Worm (Caenorhabditis elegans) whole organism, mixed stage, embryonic: ENCODE data around the gene abcf-1.

ENCODE experiments used
- M03D4.4 ChIP-seq: sonication (generic microtip); optimal IDR thresholded peaks from 2 replicates; lab custom pipeline; 2017; ENCODE audit warnings: mild to moderate bottlenecking, missing genetic modification characterization, missing compliant biosample characterization
- blmp-1 ChIP-seq: fragments of 150-350 bp; optimal IDR thresholded peaks from 2 replicates; lab custom pipeline; 2014; ENCODE audit warnings: missing biosample characterization, missing genetic modification characterization
- ceh-39 ChIP-seq: fragments of 150-350 bp; optimal IDR thresholded peaks from 2 replicates; lab custom pipeline; 2014; ENCODE audit warnings: missing biosample characterization, missing genetic modification characterization
- ceh-43 ChIP-seq: fragments of 200-800 bp; sonication (Bioruptor generic); optimal IDR thresholded peaks from 2 replicates; lab custom pipeline; 2018; ENCODE audit warnings: mild to moderate bottlenecking, missing genetic modification characterization, moderate library complexity, missing compliant biosample characterization
- ces-1 ChIP-seq: fragments of 150-350 bp; optimal IDR thresholded peaks from 2 replicates; lab custom pipeline; 2014; ENCODE audit warnings: missing biosample characterization, missing genetic modification reagents, missing genetic modification characterization
- drap-1 ChIP-seq: fragments of 200-800 bp; sonication (Bioruptor generic); optimal IDR thresholded peaks from 3 replicates; lab custom pipeline; 2018; ENCODE audit warnings: mild to moderate bottlenecking, missing genetic modification characterization, missing compliant biosample characterization
- elt-1 ChIP-seq: sonication (generic microtip); optimal IDR thresholded peaks from 2 replicates; lab custom pipeline; 2017; ENCODE audit warnings: missing genetic modification characterization, mild to moderate bottlenecking, missing compliant biosample characterization, antibody characterized with exemption, moderate library complexity, borderline replicate concordance; ENCODE audit not compliant: insufficient read depth
- elt-3 ChIP-seq: fragments of 150-350 bp; optimal IDR thresholded peaks from 2 replicates; lab custom pipeline; 2014; ENCODE audit warnings: missing biosample characterization, missing genetic modification characterization
- flh-1 ChIP-seq: fragments of 200-800 bp; sonication (Bioruptor generic); optimal IDR thresholded peaks from 2 replicates; lab custom pipeline; 2018; ENCODE audit warnings: mild to moderate bottlenecking, missing genetic modification characterization, moderate library complexity, missing compliant biosample characterization
- ham-2 ChIP-seq: fragments of 200-800 bp; sonication (Bioruptor generic); optimal IDR thresholded peaks from 2 replicates; lab custom pipeline; 2018; ENCODE audit warnings: mild to moderate bottlenecking, missing genetic modification characterization, missing compliant biosample characterization
- lin-13 ChIP-seq: fragments of 150-350 bp; optimal IDR thresholded peaks from 2 replicates; lab custom pipeline; 2014; ENCODE audit warnings: missing biosample characterization, missing genetic modification characterization
- lin-32 ChIP-seq: fragments of 200-800 bp; sonication (Bioruptor generic); optimal IDR thresholded peaks from 2 replicates; lab custom pipeline; 2018; ENCODE audit warnings: mild to moderate bottlenecking, missing genetic modification characterization, missing compliant biosample characterization
- lsy-2 ChIP-seq: fragments of 150-350 bp; optimal IDR thresholded peaks from 2 replicates; lab custom pipeline; 2014; ENCODE audit warnings: missing biosample characterization, missing genetic modification characterization
- mab-5 ChIP-seq: fragments of 150-350 bp; optimal IDR thresholded peaks from 2 replicates; lab custom pipeline; 2014; ENCODE audit warnings: missing biosample characterization, missing genetic modification characterization
- mep-1 ChIP-seq: fragments of 150-350 bp; optimal IDR thresholded peaks from 2 replicates; lab custom pipeline; 2017; ENCODE audit warnings: missing biosample characterization, missing genetic modification reagents, missing genetic modification characterization, inconsistent platforms
- nhr-12 ChIP-seq: fragments of 150-350 bp; optimal IDR thresholded peaks from 2 replicates; lab custom pipeline; 2014; ENCODE audit warnings: missing biosample characterization, missing genetic modification characterization
- nhr-237 ChIP-seq: fragments of 150-350 bp; optimal IDR thresholded peaks from 2 replicates; lab custom pipeline; 2014; ENCODE audit warnings: missing biosample characterization, missing genetic modification characterization
- nhr-28 ChIP-seq: fragments of 150-350 bp; optimal IDR thresholded peaks from 2 replicates; lab custom pipeline; 2014; ENCODE audit warnings: missing biosample characterization, missing genetic modification characterization
- snpc-4 ChIP-seq: fragments of 150-350 bp; optimal IDR thresholded peaks from 2 replicates; lab custom pipeline; 2014; ENCODE audit warnings: missing biosample characterization, missing genetic modification characterization
- sptf-1 ChIP-seq: sonication (generic microtip); optimal IDR thresholded peaks from 2 replicates; lab custom pipeline; 2017; ENCODE audit warnings: mild to moderate bottlenecking, missing genetic modification characterization, moderate library complexity, missing compliant biosample characterization
- tbx-8 ChIP-seq: fragments of 200-800 bp; sonication (Bioruptor generic); optimal IDR thresholded peaks from 2 replicates; lab custom pipeline; 2018; ENCODE audit warnings: mild to moderate bottlenecking, missing genetic modification characterization, moderate library complexity, missing compliant biosample characterization
- unc-39 ChIP-seq: fragments of 150-350 bp; optimal IDR thresholded peaks from 2 replicates; lab custom pipeline; 2014; ENCODE audit warnings: missing biosample characterization, missing genetic modification characterization
- unc-62 ChIP-seq: fragments of 150-350 bp; optimal IDR thresholded peaks from 2 replicates; lab custom pipeline; 2014; ENCODE audit warnings: missing biosample characterization, missing genetic modification reagents, missing genetic modification characterization
- zip-8 ChIP-seq: fragments of 150-350 bp; optimal IDR thresholded peaks from 2 replicates; lab custom pipeline; 2014; ENCODE audit warnings: missing biosample characterization, missing genetic modification characterization

Gene abcf-1

DNA sequence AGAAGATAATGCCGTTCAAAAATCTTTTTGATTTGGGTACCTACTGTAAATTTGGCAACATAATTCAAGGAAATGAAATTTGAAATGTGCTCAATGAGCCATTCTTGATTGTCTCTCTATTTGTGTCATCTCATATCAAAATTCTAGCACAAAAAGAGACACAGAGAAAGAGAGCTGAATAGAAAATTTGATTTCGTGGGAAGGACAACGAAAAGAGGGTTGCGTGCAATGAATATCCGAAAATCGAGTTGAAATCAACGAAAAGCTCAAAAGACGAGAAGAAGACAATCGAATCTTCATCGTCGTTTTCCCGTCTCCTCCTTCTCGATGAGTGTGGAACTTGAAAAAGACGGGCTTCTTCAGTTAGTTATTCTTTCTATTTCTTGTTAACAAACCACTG, 15.3 kb downstream of the abcf-1 start, which contains the start of gene C15C8.5:
Gene C15C8.5, plus strand, starts transcription at position 152 of the 400 bp plus-strand sequence.
- no peak for TF ChIP-seq sptf-1 (tag; lab: Kevin White, UChicago)
- TF ChIP-seq zip-8 (tag; lab: Kevin White, UChicago): no peak
- TF ChIP-seq ces-1 (GFP tag; lab: Kevin White, UChicago): peak; percentile 97

DNA sequence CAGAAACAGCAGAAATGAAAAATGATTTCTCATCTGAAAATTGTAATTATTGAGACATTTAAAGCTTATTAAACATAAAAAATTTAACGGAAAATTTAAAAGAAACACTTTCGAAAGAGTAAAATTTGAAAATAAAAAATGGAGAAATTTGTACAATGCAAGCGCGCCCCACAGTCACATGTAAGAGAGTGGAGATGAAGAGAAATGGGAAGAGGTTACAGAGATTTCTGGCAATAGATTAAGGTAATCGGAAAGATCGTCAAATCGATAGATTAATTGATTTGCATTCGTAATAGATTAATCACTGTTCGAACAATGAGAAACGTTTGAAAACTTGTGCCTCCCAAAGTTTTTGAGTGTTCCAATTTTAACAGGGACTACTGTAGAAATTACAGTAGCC, 15.7 kb downstream of the abcf-1 start, which contains the start of gene C15C8.4:
Gene C15C8.4, minus strand, starts transcription at position 33 of the 400 bp plus-strand sequence.
- TF ChIP-seq drap-1 (GFP tag; lab: Kevin White, UChicago) (no peak), elt-1 (peak; percentile 94)

DNA sequence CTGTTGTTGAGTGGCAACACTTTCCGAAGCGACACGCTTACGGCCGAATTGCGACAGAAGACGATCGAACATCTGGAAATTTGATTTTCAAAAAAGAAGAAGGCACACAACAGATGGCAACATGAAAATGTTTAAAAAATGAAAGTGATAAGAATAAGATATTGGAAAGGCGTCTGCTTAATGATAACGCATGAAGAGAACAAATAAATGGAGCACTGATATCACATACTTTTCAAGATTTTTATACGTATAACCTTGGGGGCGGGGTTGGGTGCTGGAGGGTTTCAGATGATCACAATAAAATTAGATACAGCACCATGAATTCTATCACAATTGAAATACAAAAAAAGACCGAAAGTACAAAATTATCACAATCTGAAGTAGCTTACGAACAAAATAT, 18.2 kb downstream of the abcf-1 start, which contains the start of gene C15C8.7:
Gene C15C8.7, minus strand, starts transcription at position 72 of the 400 bp plus-strand sequence.
- TF ChIP-seq nhr-28 (tag; lab: Kevin White, UChicago): no peak

DNA sequence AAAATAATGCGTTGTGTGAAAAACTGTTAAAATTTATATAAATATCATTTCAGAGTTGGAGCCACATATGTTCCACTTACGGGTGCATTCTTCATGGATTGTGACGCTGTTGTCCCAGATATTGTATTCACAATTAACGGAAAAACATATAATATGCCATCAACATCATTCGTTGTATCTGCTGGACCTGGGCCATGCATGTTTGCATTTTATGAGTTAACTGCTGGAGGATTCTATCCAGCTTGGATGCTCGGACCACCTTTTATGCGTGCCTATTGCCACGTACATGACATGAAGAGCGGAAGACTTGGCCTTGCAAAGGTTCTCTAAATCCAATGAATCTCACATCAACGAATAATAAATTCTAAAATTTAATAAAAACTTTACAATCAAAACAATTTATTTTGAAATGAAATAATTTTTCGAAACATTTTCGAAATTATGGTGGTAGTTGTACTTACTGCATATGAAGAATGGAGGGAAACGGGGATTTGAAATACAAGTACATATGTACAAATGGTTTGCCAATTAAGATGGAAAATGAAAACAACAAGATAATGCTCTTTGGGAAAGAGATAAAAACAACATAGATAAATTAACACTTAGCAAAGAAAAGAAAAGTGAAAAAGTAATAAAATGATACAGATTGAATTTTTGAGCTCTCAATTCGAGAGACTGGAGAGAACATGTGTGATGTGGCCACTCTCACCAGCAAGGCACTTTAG, 19.2 kb downstream of the abcf-1 start:
- TF ChIP-seq snpc-4 (tag; lab: Kevin White, UChicago): no peak
- TF ChIP-seq flh-1 (GFP tag; lab: Kevin White, UChicago): no peak
- TF ChIP-seq lin-32 (GFP tag; lab: Kevin White, UChicago): no peak
- TF ChIP-seq blmp-1 (tag; lab: Kevin White, UChicago): no peak
- no peak for TF ChIP-seq ces-1 (GFP tag; lab: Kevin White, UChicago)
- TF ChIP-seq ceh-43 (GFP tag; lab: Kevin White, UChicago): no peak
- TF ChIP-seq lsy-2: no peak

DNA sequence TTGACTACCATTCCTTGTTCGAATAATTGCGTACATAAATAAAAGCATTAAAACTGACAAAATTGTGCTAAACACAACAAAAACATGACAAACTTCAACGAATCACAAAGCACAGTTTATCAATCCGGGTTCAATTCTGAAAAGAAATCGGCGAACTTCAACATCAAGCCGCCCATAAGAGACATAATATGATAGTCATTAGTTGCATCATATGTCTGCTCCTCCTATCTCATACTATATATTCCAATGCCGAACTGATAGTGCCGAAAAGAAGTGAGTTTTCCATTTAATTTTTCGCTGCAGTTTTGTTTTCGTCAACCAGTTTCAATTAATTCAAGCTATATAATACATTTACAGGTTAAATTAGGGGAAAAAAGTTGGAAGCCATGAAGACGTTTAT, 21.5 kb downstream of the abcf-1 start, which contains the start of gene hrg-7:
Gene hrg-7, plus strand, starts transcription at position 358 of the 400 bp plus-strand sequence.
- TF ChIP-seq M03D4.4 (tag; lab: Kevin White, UChicago) (no peak), lin-13 (no peak), unc-62 (GFP tag; lab: Kevin White, UChicago) (no peak)

DNA sequence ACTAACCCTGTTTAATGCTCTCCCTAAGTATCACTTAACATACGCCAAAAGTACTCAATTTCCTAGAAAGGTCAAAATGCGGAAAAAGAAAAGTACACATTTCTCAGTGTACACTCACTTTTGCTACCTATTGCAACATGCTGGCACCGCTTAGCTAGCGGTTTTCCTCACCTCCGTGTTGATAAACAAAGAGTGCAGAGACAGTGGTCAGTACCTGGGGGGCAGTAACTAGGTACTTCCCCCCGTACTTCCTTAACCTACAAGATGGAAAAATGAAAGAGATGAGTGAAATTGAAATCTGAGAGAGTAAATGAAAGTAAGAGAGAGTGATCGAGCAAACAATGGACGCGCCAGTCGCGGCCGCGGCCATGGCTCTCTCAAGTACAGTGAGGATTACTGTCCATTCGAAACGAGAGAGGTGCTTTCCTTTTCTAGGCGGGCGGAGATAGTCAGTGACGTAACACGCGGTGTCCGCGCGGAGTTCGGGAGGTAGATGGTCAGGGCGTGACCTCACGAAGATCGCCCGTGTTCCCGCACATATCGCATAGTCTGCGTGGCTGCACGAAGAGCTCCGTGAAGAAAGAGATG, 26.9 kb downstream of the abcf-1 start, which contains the start of gene cky-1:
Gene cky-1, plus strand, starts transcription at position 538 of the 588 bp plus-strand sequence.
- no peak for TF ChIP-seq nhr-237
- TF ChIP-seq unc-39 (tag; lab: Kevin White, UChicago): no peak
- TF ChIP-seq zip-8 (tag; lab: Kevin White, UChicago): peak; percentile 32
- TF ChIP-seq ham-2 (GFP tag; lab: Kevin White, UChicago): peak; percentile 26

DNA sequence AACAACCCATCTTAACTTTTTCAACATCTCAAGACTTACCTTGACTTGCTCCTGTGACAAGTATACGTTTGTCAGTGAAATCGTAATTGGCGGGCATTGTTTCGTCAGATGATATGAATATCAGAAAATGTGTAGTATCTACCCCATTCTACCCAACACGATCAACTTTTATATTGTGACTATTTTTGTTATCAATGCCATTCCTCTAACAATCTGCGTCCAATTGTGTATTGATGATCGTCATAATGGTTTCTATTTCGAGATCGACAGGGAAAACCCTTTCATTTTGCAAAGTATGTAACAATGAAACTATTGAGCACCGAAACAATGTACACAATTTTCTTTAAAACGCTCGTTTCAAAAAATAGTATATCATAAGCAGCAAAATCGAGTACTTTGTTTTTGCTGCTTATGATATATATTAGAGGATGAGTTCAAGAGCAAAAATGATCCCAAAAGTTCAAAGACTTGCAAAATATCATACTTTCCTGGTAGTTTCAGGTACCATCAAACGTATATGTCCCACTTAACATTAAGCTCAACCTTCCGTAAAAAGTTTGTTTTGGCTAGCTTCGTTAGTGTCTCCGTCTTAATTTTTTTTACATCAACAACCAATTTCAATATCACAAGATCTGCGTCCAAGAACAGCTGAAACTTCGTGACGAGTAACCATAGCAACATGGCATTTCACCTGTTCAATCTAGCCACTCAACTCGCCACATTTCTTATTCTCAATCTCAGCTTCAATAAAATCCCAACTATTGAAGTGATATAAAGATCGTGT, 29.5 kb downstream of the abcf-1 start, which contains the start of the genes dhs-21 and xbx-9:
Gene dhs-21, minus strand, starts transcription at position 181 of the 784 bp plus-strand sequence.
Gene xbx-9, plus strand, starts transcription at position 734 of the 784 bp plus-strand sequence.
- no peak for TF ChIP-seq mep-1 (tag; lab: Kevin White, UChicago)
- TF ChIP-seq ceh-39 (tag; lab: Kevin White, UChicago): no peak
- TF ChIP-seq unc-39 (tag; lab: Kevin White, UChicago): no peak
- TF ChIP-seq drap-1 (GFP tag; lab: Kevin White, UChicago): no peak
- TF ChIP-seq nhr-12: no peak

DNA sequence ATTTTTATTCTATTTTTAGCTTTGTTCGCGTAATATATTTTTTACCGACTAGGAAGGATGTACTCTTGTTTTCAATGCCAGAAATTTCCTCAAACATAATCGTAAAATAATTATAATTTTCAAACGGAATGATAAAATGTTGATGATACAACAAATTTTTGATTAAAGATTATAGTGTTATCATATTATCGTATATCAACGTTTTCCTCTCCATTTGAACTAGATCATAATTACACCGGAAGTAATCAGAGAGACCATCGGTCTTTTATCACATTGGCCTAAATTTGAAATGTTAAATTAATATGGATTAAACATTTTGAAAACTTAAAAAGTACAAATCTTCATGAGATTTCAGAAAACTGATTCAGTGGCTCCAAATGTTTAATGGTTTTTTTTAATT, 30.4 kb downstream of the abcf-1 start:
- no peak for TF ChIP-seq mab-5 (tag; lab: Kevin White, UChicago)
- no peak for TF ChIP-seq elt-3 (tag; lab: Kevin White, UChicago)
- no peak for TF ChIP-seq tbx-8
- TF ChIP-seq, all 35 proteins: peak for 0
